Fruit fly (Drosophila melanogaster) whole organism, prepupa: ENCODE results near the gene CG16952.

Source experiments
- CG1621 ChIP-seq: fragments of 200-800 bp; sonication (Bioruptor generic); optimal IDR thresholded peaks from 3 replicates; lab custom pipeline; 2018; ENCODE audit warnings: missing biosample characterization, mild to moderate bottlenecking, missing genetic modification characterization
- CG8319 ChIP-seq: fragments of 200-800 bp; sonication (Bioruptor generic); optimal IDR thresholded peaks from 3 replicates; lab custom pipeline; 2016; ENCODE audit warnings: missing biosample characterization, missing genetic modification characterization

DNA sequence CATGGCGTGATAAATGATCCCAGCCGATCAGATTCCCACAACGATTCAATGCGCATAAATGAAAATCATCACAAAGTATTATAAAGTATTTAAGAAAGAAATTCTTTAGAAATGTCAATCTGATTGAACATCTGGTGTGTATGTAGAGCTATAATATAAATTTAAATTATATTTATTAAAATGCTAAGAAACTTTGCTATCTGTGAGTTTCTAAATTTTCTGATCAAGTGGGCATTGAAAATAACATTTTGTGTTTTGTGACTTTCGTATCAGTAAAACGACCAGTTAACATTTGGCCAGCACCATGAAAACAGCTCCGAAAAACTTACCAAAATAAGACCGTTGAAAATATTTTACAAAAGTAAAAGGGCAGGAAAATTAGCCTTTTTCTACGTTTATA is 32.5 kb upstream of the CG16952 start, which contains the start of gene CG8565:
- TF ChIP-seq CG1621 (no peak), CG8319 (GFP tag; lab: Kevin White, UChicago) (no peak)
